Fruit fly (Drosophila melanogaster) whole organism, prepupa: ENCODE measurements around the gene CG13842.

Source experiments
- CG10631 ChIP-seq: fragments of 200-800 bp; sonication (Bioruptor generic); optimal IDR thresholded peaks from 2 replicates; lab custom pipeline; 2016; ENCODE audit warnings: missing biosample characterization, missing genetic modification characterization
- CG16779 ChIP-seq: fragments of 200-800 bp; sonication (Bioruptor generic); optimal IDR thresholded peaks from 3 replicates; lab custom pipeline; 2017; ENCODE audit warnings: missing biosample characterization, mild to moderate bottlenecking, missing genetic modification characterization
- CG8119 ChIP-seq: fragments of 200-800 bp; sonication (Bioruptor generic); IDR thresholded peaks from 3 replicates; pipeline ENCODE4 v1.3.6; 2022; ENCODE audit warnings: missing biosample characterization, missing genetic modification characterization
- Eip93F ChIP-seq: fragments of 200-800 bp; sonication (Bioruptor generic); optimal IDR thresholded peaks from 2 replicates; lab custom pipeline; 2016; ENCODE audit warnings: missing biosample characterization, mild to moderate bottlenecking, missing genetic modification characterization
- Ets21C ChIP-seq: fragments of 200-800 bp; sonication (Bioruptor generic); optimal IDR thresholded peaks from 3 replicates; lab custom pipeline; 2016; ENCODE audit warnings: missing biosample characterization, missing genetic modification characterization
- Gug ChIP-seq: fragments of 200-800 bp; sonication (Bioruptor generic); IDR thresholded peaks from 2 replicates; pipeline ENCODE4 v1.3.6; 2022; ENCODE audit warnings: missing biosample characterization, missing genetic modification characterization
- Hr39 ChIP-seq: fragments of 200-800 bp; sonication (Bioruptor generic); optimal IDR thresholded peaks from 2 replicates; lab custom pipeline; 2016; ENCODE audit warnings: missing biosample characterization, missing genetic modification characterization
- achi ChIP-seq: fragments of 200-800 bp; sonication (Bioruptor generic); optimal IDR thresholded peaks from 3 replicates; lab custom pipeline; 2016; ENCODE audit warnings: missing biosample characterization, missing genetic modification characterization
- dsx ChIP-seq: fragments of 200-800 bp; optimal IDR thresholded peaks from 3 replicates; lab custom pipeline; 2019; ENCODE audit warnings: missing biosample characterization, mild to moderate bottlenecking, missing genetic modification characterization, moderate library complexity; ENCODE audit not compliant: poor library complexity, severe bottlenecking
- fd59A ChIP-seq: fragments of 200-800 bp; sonication (Bioruptor generic); optimal IDR thresholded peaks from 2 replicates; lab custom pipeline; 2017; ENCODE audit warnings: missing biosample characterization, mild to moderate bottlenecking, missing genetic modification characterization, missing genetic modification reagents
- pdm3 ChIP-seq: fragments of 200-800 bp; sonication (Bioruptor generic); optimal IDR thresholded peaks from 3 replicates; lab custom pipeline; 2016; ENCODE audit warnings: missing biosample characterization, missing genetic modification characterization
- svp ChIP-seq: fragments of 200-800 bp; sonication (Bioruptor generic); peaks from one replicate; lab custom pipeline; 2016; ENCODE audit warnings: missing biosample characterization, missing genetic modification characterization

dm6 chr3R:22694659-22695058, 12.4 kb downstream of the CG13842 start, which contains the start of gene cd:
- TF ChIP-seq Ets21C (no peak), Gug (GFP tag; lab: Robert Waterston, UW) (no peak), dsx (GFP tag; lab: Kevin White, UChicago) (no peak), pdm3 (GFP tag; lab: Kevin White, UChicago) (no peak), svp (no peak), CG16779 (tag; lab: Kevin White, UChicago) (no peak), CG8119 (no peak), fd59A (GFP tag; lab: Kevin White, UChicago) (no peak), achi (GFP tag; lab: Kevin White, UChicago) (no peak), Hr39 (GFP tag; lab: Kevin White, UChicago) (no peak), Eip93F (GFP tag; lab: Kevin White, UChicago) (no peak), CG10631 (no peak)
